Fruit fly (Drosophila melanogaster) Kc167 (cell line): ENCODE data around the gene CG33995.

Experiments used
- Myc ChIP-seq: fragments of >200 bp; optimal IDR thresholded peaks from 2 replicates; lab custom pipeline; 2017; ENCODE audit warnings: missing external identifiers
- Sin3A ChIP-seq: fragments of >200 bp; optimal IDR thresholded peaks from 2 replicates; lab custom pipeline; 2018; ENCODE audit warnings: missing external identifiers
- insv ChIP-seq: fragments of >200 bp; optimal IDR thresholded peaks from 3 replicates; lab custom pipeline; 2018; ENCODE audit warnings: missing external identifiers
- psq ChIP-seq: fragments of >200 bp; optimal IDR thresholded peaks from 2 replicates; lab custom pipeline; 2017; ENCODE audit warnings: missing external identifiers
- ttk ChIP-seq: sonication (Bioruptor generic); optimal IDR thresholded peaks from 2 replicates; lab custom pipeline; 2017; ENCODE audit warnings: missing external identifiers

dm6 chr2L:5028091-5028490 is 15.0 kb upstream of the CG33995 start, which contains the start of gene vkg:
- no peak for TF ChIP-seq psq (lab: Kevin White, UChicago)
- no peak for TF ChIP-seq Myc
- TF ChIP-seq Sin3A: no peak
- no peak for TF ChIP-seq ttk (lab: Kevin White, UChicago)
- TF ChIP-seq insv (lab: Kevin White, UChicago): no peak
